Fruit fly (Drosophila melanogaster) whole organism, embryonic: Measurements from ENCODE around the gene CG18213.
A peak's percentile ranks its signal among the peaks of the same experiment; 100 is the strongest.

Source experiments
- Ada2b ChIP-seq: fragments of 200-800 bp; sonication (Bioruptor generic); IDR thresholded peaks from 2 replicates; pipeline ENCODE4 v1.3.6; 2022; ENCODE audit warnings: missing biosample characterization, missing genetic modification characterization
- Adf1 ChIP-seq: fragments of 200-800 bp; sonication (Bioruptor generic); IDR thresholded peaks from 2 replicates; pipeline ENCODE4 v1.3.6; 2022; ENCODE audit warnings: missing biosample characterization, missing genetic modification characterization
- Aef1 ChIP-seq: fragments of 200-800 bp; sonication (Bioruptor generic); IDR thresholded peaks from 3 replicates; pipeline ENCODE4 v1.3.6; 2022; ENCODE audit warnings: missing biosample characterization, missing genetic modification characterization
- CG10543 ChIP-seq: fragments of 200-800 bp; sonication (Bioruptor generic); optimal IDR thresholded peaks from 3 replicates; lab custom pipeline; 2017; ENCODE audit warnings: missing biosample characterization, mild to moderate bottlenecking, missing genetic modification characterization, moderate library complexity
- CG11085 ChIP-seq: fragments of 200-800 bp; sonication (Bioruptor generic); IDR thresholded peaks from 2 replicates; pipeline ENCODE4 v1.3.6; 2022; ENCODE audit warnings: missing biosample characterization, missing genetic modification characterization
- CG13894 ChIP-seq: fragments of 200-800 bp; sonication (Bioruptor generic); optimal IDR thresholded peaks from 3 replicates; lab custom pipeline; 2018; ENCODE audit warnings: missing biosample characterization, mild to moderate bottlenecking, missing genetic modification characterization, moderate library complexity
- CG14441 ChIP-seq: fragments of 200-800 bp; sonication (Bioruptor generic); IDR thresholded peaks from 2 replicates; pipeline ENCODE4 v1.3.6; 2022; ENCODE audit warnings: missing biosample characterization, missing genetic modification characterization
- CG15479 ChIP-seq: fragments of 200-800 bp; sonication (Bioruptor generic); optimal IDR thresholded peaks from 3 replicates; lab custom pipeline; 2019; ENCODE audit warnings: missing biosample characterization, mild to moderate bottlenecking, missing genetic modification characterization, moderate library complexity
- CG18262 ChIP-seq: fragments of 200-800 bp; optimal IDR thresholded peaks from 3 replicates; lab custom pipeline; 2019; ENCODE audit warnings: missing biosample characterization, mild to moderate bottlenecking, missing genetic modification characterization, moderate library complexity
- CG2199 ChIP-seq: fragments of 200-800 bp; sonication (Bioruptor generic); IDR thresholded peaks from 3 replicates; pipeline ENCODE4 v1.3.6; 2022; ENCODE audit warnings: missing biosample characterization, missing genetic modification characterization
- CG32532 ChIP-seq: fragments of 200-800 bp; sonication (Bioruptor generic); IDR thresholded peaks from 2 replicates; pipeline ENCODE4 v1.3.6; 2022; ENCODE audit warnings: missing biosample characterization, missing genetic modification characterization
- CG34224 ChIP-seq: fragments of 200-800 bp; sonication (Bioruptor generic); IDR thresholded peaks from 3 replicates; pipeline ENCODE4 v1.3.6; 2022; ENCODE audit warnings: missing biosample characterization, missing genetic modification characterization; ENCODE audit not compliant: partially characterized antibody
- CG8765 ChIP-seq: fragments of 200-800 bp; sonication (Bioruptor generic); IDR thresholded peaks from 2 replicates; pipeline ENCODE4 v1.3.6; 2022; ENCODE audit warnings: missing biosample characterization, missing genetic modification characterization
- Deaf1 ChIP-seq: fragments of 200-800 bp; optimal IDR thresholded peaks from 3 replicates; lab custom pipeline; 2019; ENCODE audit warnings: missing biosample characterization, mild to moderate bottlenecking, missing genetic modification characterization, moderate library complexity
- Hsf ChIP-seq: fragments of 200-800 bp; sonication (Bioruptor generic); optimal IDR thresholded peaks from 3 replicates; lab custom pipeline; 2016; ENCODE audit warnings: missing biosample characterization, missing genetic modification characterization
- Jarid2 ChIP-seq: fragments of 200-800 bp; sonication (Bioruptor generic); optimal IDR thresholded peaks from 3 replicates; lab custom pipeline; 2017; ENCODE audit warnings: mild to moderate bottlenecking, missing biosample characterization, missing genetic modification reagents, missing genetic modification characterization
- MESR4 ChIP-seq: fragments of 200-800 bp; sonication (Bioruptor generic); optimal IDR thresholded peaks from 2 replicates; lab custom pipeline; 2018; ENCODE audit warnings: missing biosample characterization, mild to moderate bottlenecking, missing genetic modification characterization, moderate library complexity
- Mad ChIP-seq: fragments of 200-800 bp; sonication (Bioruptor generic); optimal IDR thresholded peaks from 2 replicates; lab custom pipeline; 2016; ENCODE audit warnings: missing biosample characterization, missing genetic modification characterization
- NC2β ChIP-seq: fragments of 200-800 bp; sonication (Bioruptor generic); optimal IDR thresholded peaks from 2 replicates; lab custom pipeline; 2016; ENCODE audit warnings: missing biosample characterization, missing genetic modification characterization
- Oli ChIP-seq: fragments of 200-800 bp; sonication (Bioruptor generic); optimal IDR thresholded peaks from 2 replicates; lab custom pipeline; 2018; ENCODE audit warnings: missing biosample characterization, mild to moderate bottlenecking, missing genetic modification characterization, moderate library complexity
- Rfx ChIP-seq: fragments of 200-800 bp; sonication (Bioruptor generic); IDR thresholded peaks from 2 replicates; pipeline ENCODE4 v1.3.6; 2022; ENCODE audit warnings: missing biosample characterization, missing genetic modification characterization
- Sox102F ChIP-seq: fragments of 200-800 bp; sonication (Bioruptor generic); optimal IDR thresholded peaks from 2 replicates; lab custom pipeline; 2018; ENCODE audit warnings: missing biosample characterization, mild to moderate bottlenecking, missing genetic modification characterization, moderate library complexity
- Sry-δ ChIP-seq: fragments of 200-800 bp; sonication (Bioruptor generic); optimal IDR thresholded peaks from 2 replicates; lab custom pipeline; 2016; ENCODE audit warnings: missing biosample characterization, missing genetic modification characterization
- Stat92E ChIP-seq, 3 experiments: fragments of >200 bp in 2 of 3; fragments of 200-800 bp in 1 of 3; sonication (Bioruptor generic) in 1 of 3; optimal IDR thresholded peaks; 2 replicates each; lab custom pipeline; 2017 to 2019; ENCODE audit warnings: missing biosample characterization in 3 of 3, missing genetic modification characterization in 3 of 3, mild to moderate bottlenecking in 1 of 3, moderate library complexity in 1 of 3
- abd-A ChIP-seq: fragments of 200-800 bp; sonication (Bioruptor generic); optimal IDR thresholded peaks from 3 replicates; lab custom pipeline; 2019; ENCODE audit warnings: missing biosample characterization, mild to moderate bottlenecking, missing genetic modification characterization, moderate library complexity
- btn ChIP-seq: fragments of 200-800 bp; sonication (Bioruptor generic); optimal IDR thresholded peaks from 2 replicates; lab custom pipeline; 2016; ENCODE audit warnings: missing biosample characterization, missing genetic modification characterization
- chinmo ChIP-seq: fragments of 200-800 bp; sonication (Bioruptor generic); IDR thresholded peaks from 4 replicates; pipeline ENCODE4 v1.3.6; 2022; ENCODE audit warnings: missing biosample characterization, missing genetic modification characterization; ENCODE audit not compliant: partially characterized antibody
- crc ChIP-seq: fragments of 200-800 bp; sonication (Bioruptor generic); optimal IDR thresholded peaks from 2 replicates; lab custom pipeline; 2016; ENCODE audit warnings: missing biosample characterization, missing genetic modification characterization
- crol ChIP-seq: fragments of 200-800 bp; sonication (Bioruptor generic); IDR thresholded peaks from 2 replicates; pipeline ENCODE4 v1.3.6; 2022; ENCODE audit warnings: missing biosample characterization, missing genetic modification characterization
- cwo ChIP-seq: fragments of 200-800 bp; sonication (Bioruptor generic); optimal IDR thresholded peaks from 3 replicates; lab custom pipeline; 2017; ENCODE audit warnings: missing biosample characterization, missing genetic modification characterization, mild to moderate bottlenecking, moderate library complexity, missing genetic modification reagents
- dimm ChIP-seq: fragments of 200-800 bp; sonication (Bioruptor generic); IDR thresholded peaks from 2 replicates; pipeline ENCODE4 v1.3.6; 2022; ENCODE audit warnings: missing biosample characterization, missing genetic modification characterization
- dmrt99B ChIP-seq: fragments of 200-800 bp; sonication (Bioruptor generic); optimal IDR thresholded peaks from 2 replicates; lab custom pipeline; 2018; ENCODE audit warnings: missing biosample characterization, mild to moderate bottlenecking, missing genetic modification characterization, moderate library complexity
- gfzf ChIP-seq: fragments of 200-800 bp; sonication (Bioruptor generic); optimal IDR thresholded peaks from 2 replicates; lab custom pipeline; 2016; ENCODE audit warnings: missing biosample characterization, mild to moderate bottlenecking, missing genetic modification characterization, moderate library complexity
- ken ChIP-seq: fragments of 200-800 bp; sonication (Bioruptor generic); IDR thresholded peaks from 3 replicates; pipeline ENCODE4 v1.3.6; 2022; ENCODE audit warnings: missing biosample characterization, missing genetic modification characterization
- lab ChIP-seq: fragments of 200-800 bp; sonication (Bioruptor generic); optimal IDR thresholded peaks from 3 replicates; lab custom pipeline; 2017; ENCODE audit warnings: missing biosample characterization, missing genetic modification characterization, mild to moderate bottlenecking, moderate library complexity, missing genetic modification reagents
- lbe ChIP-seq: fragments of 200-800 bp; sonication (Bioruptor generic); optimal IDR thresholded peaks from 2 replicates; lab custom pipeline; 2016; ENCODE audit warnings: missing biosample characterization, mild to moderate bottlenecking, missing genetic modification characterization
- mam ChIP-seq: fragments of 200-800 bp; sonication (Bioruptor generic); optimal IDR thresholded peaks from 3 replicates; lab custom pipeline; 2016; ENCODE audit warnings: missing biosample characterization, missing genetic modification characterization
- nom ChIP-seq: fragments of 200-800 bp; sonication (Bioruptor generic); optimal IDR thresholded peaks from 2 replicates; lab custom pipeline; 2017; ENCODE audit warnings: missing biosample characterization, missing genetic modification characterization, mild to moderate bottlenecking, moderate library complexity, missing genetic modification reagents
- odd ChIP-seq: fragments of 200-800 bp; sonication (Bioruptor generic); optimal IDR thresholded peaks from 2 replicates; lab custom pipeline; 2017; ENCODE audit warnings: missing biosample characterization, mild to moderate bottlenecking, missing genetic modification characterization
- pb ChIP-seq: fragments of 200-800 bp; sonication (Bioruptor generic); optimal IDR thresholded peaks from 3 replicates; lab custom pipeline; 2016; ENCODE audit warnings: missing biosample characterization, missing genetic modification characterization
- pfk ChIP-seq: fragments of 200-800 bp; sonication (Bioruptor generic); optimal IDR thresholded peaks from 2 replicates; lab custom pipeline; 2018; ENCODE audit warnings: missing biosample characterization, mild to moderate bottlenecking, missing genetic modification characterization, moderate library complexity
- schlank ChIP-seq: fragments of 200-800 bp; sonication (Bioruptor generic); optimal IDR thresholded peaks from 2 replicates; lab custom pipeline; 2018; ENCODE audit warnings: missing biosample characterization, mild to moderate bottlenecking, missing genetic modification characterization
- sens ChIP-seq: fragments of 200-800 bp; sonication (Bioruptor generic); peaks from one replicate; lab custom pipeline; 2016; ENCODE audit warnings: missing biosample characterization, missing genetic modification characterization
- sqz ChIP-seq: fragments of 200-800 bp; sonication (Bioruptor generic); optimal IDR thresholded peaks from 3 replicates; lab custom pipeline; 2018; ENCODE audit warnings: missing biosample characterization, mild to moderate bottlenecking, missing genetic modification characterization
- tll ChIP-seq, 2 experiments: fragments of 200-800 bp in 1 of 2; fragments of >200 bp in 1 of 2; sonication (Bioruptor generic) in 1 of 2; optimal IDR thresholded peaks; 2 replicates each; lab custom pipeline; 2017 to 2019; ENCODE audit warnings: missing biosample characterization in 2 of 2, missing genetic modification characterization in 2 of 2, mild to moderate bottlenecking in 1 of 2, moderate library complexity in 1 of 2
- ttk ChIP-seq: fragments of 200-800 bp; sonication (Bioruptor generic); IDR thresholded peaks from 2 replicates; pipeline ENCODE4 v2.1.2; 2022; ENCODE audit warnings: missing biosample characterization, missing genetic modification characterization
- vnd ChIP-seq: fragments of 200-800 bp; sonication (Bioruptor generic); IDR thresholded peaks from 3 replicates; pipeline ENCODE4 v1.3.6; 2022; ENCODE audit warnings: missing biosample characterization, missing genetic modification characterization; ENCODE audit not compliant: partially characterized antibody
- yki ChIP-seq: fragments of >200 bp; optimal IDR thresholded peaks from 3 replicates; lab custom pipeline; 2018
- zen ChIP-seq: fragments of 200-800 bp; sonication (Bioruptor generic); optimal IDR thresholded peaks from 3 replicates; lab custom pipeline; 2018; ENCODE audit warnings: missing biosample characterization, mild to moderate bottlenecking, missing genetic modification characterization, moderate library complexity

CG18213 gene

DNA sequence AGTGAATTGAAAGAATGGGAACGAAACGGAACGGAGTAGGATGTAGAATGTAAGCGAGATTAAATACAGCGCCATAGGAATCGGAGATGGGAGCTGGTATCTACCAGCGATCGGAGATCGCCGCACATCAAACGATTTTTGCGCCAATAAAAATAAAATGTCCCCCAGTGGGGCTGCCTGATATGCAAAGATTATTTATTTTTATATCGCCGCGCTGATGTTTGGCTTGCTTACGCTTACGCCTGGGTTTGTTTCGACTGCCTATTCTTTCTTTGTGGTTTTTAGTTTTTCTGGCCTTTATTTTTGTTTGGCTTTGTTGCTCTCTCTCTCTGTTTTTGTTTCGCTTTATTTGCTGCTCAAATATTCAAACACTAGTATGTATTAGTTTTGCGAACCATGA, 23.8 kb upstream of the CG18213 start (continued):
- TF ChIP-seq crol (GFP tag; lab: Robert Waterston, UW) (0 out of 2 replicates have a peak, but pooled peaks have one; percentile 15), CG18262 (tag; lab: Kevin White, UChicago) (no peak), vnd (GFP tag; lab: Robert Waterston, UW) (no peak), btn (no peak)

- TF ChIP-seq CG34224 (0 out of 3 replicates have a peak, but pooled peaks have one; percentile 25), dimm (GFP tag; lab: Robert Waterston, UW) (no peak), cwo (GFP tag; lab: Kevin White, UChicago) (peak; percentile 3), Deaf1 (peak; percentile 31), CG13894 (tag; lab: Kevin White, UChicago) (peak; percentile 39), lab (GFP tag; lab: Kevin White, UChicago) (peak; percentile 0), abd-A (tag; lab: Kevin White, UChicago) (peak; percentile 15), CG11085 (GFP tag; lab: Robert Waterston, UW) (no peak), pfk (GFP tag; lab: Kevin White, UChicago) (peak; percentile 21), crc (no peak), sqz (GFP tag; lab: Kevin White, UChicago) (peak; percentile 67), Jarid2 (GFP tag; lab: Kevin White, UChicago) (no peak), dmrt99B (no peak), CG14441 (no peak), Hsf (GFP tag; lab: Kevin White, UChicago) (no peak), CG10543 (GFP tag; lab: Kevin White, UChicago) (peak; percentile 64), CG2199 (GFP tag; lab: Robert Waterston, UW) (0 out of 3 replicates have a peak, but pooled peaks have one; percentile 12), mam (GFP tag; lab: Kevin White, UChicago) (no peak), schlank (no peak), Oli (tag; lab: Kevin White, UChicago) (no peak), MESR4 (no peak), gfzf (GFP tag; lab: Kevin White, UChicago) (no peak), yki (no peak), CG32532 (peak; percentile 36; the same call in 1 of the 2 replicates), Ada2b (GFP tag; lab: Robert Waterston, UW) (no peak), Aef1 (no peak), Adf1 (peak; percentile 29; the same call in 1 of the 2 replicates), Rfx (GFP tag; lab: Robert Waterston, UW) (0 out of 2 replicates have a peak, but pooled peaks have one; percentile 4), nom (peak; percentile 28), chinmo (GFP tag; lab: Robert Waterston, UW) (peak; percentile 78; the same call in 2 of the 4 replicates), Mad (GFP tag; lab: Kevin White, UChicago) (no peak)
- TF ChIP-seq, all 482 proteins: peak for 15
Measured at dm6 chr3R:17062705-17063104, 22.7 kb upstream of the CG18213 start.

dm6 chr3R:17061736-17062371, 21.9 kb upstream of the CG18213 start:
- TF ChIP-seq sens (peak; percentile 38), pb (GFP tag; lab: Kevin White, UChicago) (no peak), lbe (GFP tag; lab: Kevin White, UChicago) (peak; percentile 12), Sox102F (GFP tag; lab: Kevin White, UChicago) (no peak), ken (GFP tag; lab: Robert Waterston, UW) (peak; percentile 51; the same call in 1 of the 3 replicates), Stat92E (GFP tag; optimal IDR thresholded peaks at IDR 0.05; lab: Kevin White, UChicago) (peak in 1 of 3 experiments; percentile 80), Sry-δ (GFP tag; lab: Kevin White, UChicago) (no peak), tll (GFP tag; optimal IDR thresholded peaks at IDR 0.05; lab: Kevin White, UChicago) (peak in 1 of 2 experiments; percentile 6), NC2β (GFP tag; lab: Kevin White, UChicago) (no peak), odd (GFP tag; lab: Kevin White, UChicago) (no peak), CG8765 (GFP tag; lab: Robert Waterston, UW) (no peak), zen (tag; lab: Kevin White, UChicago) (peak; percentile 89), crol (GFP tag; lab: Robert Waterston, UW) (peak; percentile 33; the same call in 1 of the 2 replicates), CG15479 (peak; percentile 23), ttk (GFP tag; lab: Robert Waterston, UW) (0 out of 2 replicates have a peak, but pooled peaks have one; percentile 5)
